Worm (Caenorhabditis elegans): Measurements from ENCODE around the gene hch-1.

The hch-1 gene

DNA sequence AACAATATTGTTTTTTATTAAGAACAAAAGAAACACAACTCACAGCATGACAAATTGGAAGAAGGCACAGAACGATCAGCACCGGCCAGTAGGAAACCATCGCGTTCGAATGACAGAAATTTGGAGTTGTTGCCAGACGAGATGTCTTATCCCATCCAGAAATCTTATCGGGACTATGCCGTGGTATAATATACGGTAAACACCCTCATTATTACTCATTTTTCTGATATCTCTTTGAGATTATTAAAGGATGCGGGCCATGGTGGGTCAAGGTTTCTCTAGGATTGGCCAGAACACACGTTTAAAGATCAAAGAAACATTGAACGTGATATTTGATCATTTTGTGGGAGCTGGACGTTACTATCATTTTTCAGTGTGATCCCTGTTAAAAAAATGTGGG is at the start of gene hch-1:
Gene hch-1, minus strand, starts transcription at position 112 of the 400 bp plus-strand sequence.
- TF ChIP-seq fos-1 (tag; optimal IDR thresholded peaks at IDR 0.05) (no peak), lsy-2 (tag; optimal IDR thresholded peaks at IDR 0.05) (no peak), lin-39 (tag; optimal IDR thresholded peaks at IDR 0.05) (no peak), C34F6.9 (tag; optimal IDR thresholded peaks at IDR 0.05) (no peak), ceh-16 (tag; optimal IDR thresholded peaks at IDR 0.05) (no peak), blmp-1 (tag; optimal IDR thresholded peaks at IDR 0.05; ENCODE audit: insufficient read depth) (no peak), ZK546.5 (tag; optimal IDR thresholded peaks at IDR 0.05) (no peak), ztf-11 (tag; optimal IDR thresholded peaks at IDR 0.05) (no peak)

DNA sequence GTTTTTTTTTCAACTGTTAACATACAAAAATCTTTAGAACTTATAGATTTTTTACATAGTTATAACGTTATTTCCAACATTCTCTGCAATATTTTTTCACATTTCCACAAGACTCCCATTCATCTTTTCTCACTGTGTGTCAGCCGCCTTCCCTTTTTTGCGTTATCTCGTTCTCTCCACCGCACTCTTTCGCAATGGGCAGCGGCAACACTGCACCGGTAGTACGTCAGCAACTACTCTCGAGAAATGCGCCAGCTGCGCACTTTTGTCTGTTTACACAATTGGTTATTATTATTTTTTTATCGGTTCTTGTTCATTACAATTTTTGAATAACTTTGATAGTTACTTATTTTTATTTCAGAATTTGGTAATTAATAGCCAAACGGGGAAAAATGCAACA is 47.2 kb upstream of the hch-1 start, which contains the start of gene C05G5.2:
Gene C05G5.2, plus strand, starts transcription at position 356 of the 400 bp plus-strand sequence.
- TF ChIP-seq crh-2 (tag; optimal IDR thresholded peaks at IDR 0.05) (peak; percentile 95), snpc-4 (tag; optimal IDR thresholded peaks at IDR 0.05) (peak; percentile 80), nhr-129 (tag; optimal IDR thresholded peaks at IDR 0.05) (peak; percentile 90), blmp-1 (tag; optimal IDR thresholded peaks at IDR 0.05; ENCODE audit: insufficient read depth) (peak; percentile 59), gmeb-1 (tag; optimal IDR thresholded peaks at IDR 0.05) (peak; percentile 75), sma-3 (GFP tag; optimal IDR thresholded peaks at IDR 0.05) (peak; percentile 89), alr-1 (tag; optimal IDR thresholded peaks at IDR 0.05) (no peak), egl-27 (tag; optimal IDR thresholded peaks at IDR 0.05) (peak; percentile 82), lin-13 (GFP tag; optimal IDR thresholded peaks at IDR 0.05) (peak; percentile 82), ztf-11 (tag; optimal IDR thresholded peaks at IDR 0.05) (peak; percentile 5), ama-1 (optimal IDR thresholded peaks at IDR 0.05) (no peak), nhr-77 (tag; optimal IDR thresholded peaks at IDR 0.05) (no peak), sem-4 (tag; optimal IDR thresholded peaks at IDR 0.05) (peak; percentile 82), sma-9 (GFP tag; optimal IDR thresholded peaks at IDR 0.05) (peak; percentile 93), sma-9 (tag; optimal IDR thresholded peaks at IDR 0.05) (no peak), peb-1 (tag; optimal IDR thresholded peaks at IDR 0.05) (no peak), F13H6.1 (tag; optimal IDR thresholded peaks at IDR 0.05) (peak; percentile 89), elt-3 (tag; optimal IDR thresholded peaks at IDR 0.05) (no peak), nhr-25 (tag; optimal IDR thresholded peaks at IDR 0.05) (peak; percentile 91), lin-11 (tag; optimal IDR thresholded peaks at IDR 0.05) (peak; percentile 77), fos-1 (tag; optimal IDR thresholded peaks at IDR 0.05) (peak; percentile 98), skn-1 (tag; optimal IDR thresholded peaks at IDR 0.05) (peak; percentile 45), lsy-2 (tag; optimal IDR thresholded peaks at IDR 0.05) (peak; percentile 73 to 92), nhr-21 (tag; optimal IDR thresholded peaks at IDR 0.05) (peak; percentile 85), nhr-6 (tag; optimal IDR thresholded peaks at IDR 0.05) (peak; percentile 66), nhr-237 (tag; optimal IDR thresholded peaks at IDR 0.05) (no peak), zag-1 (tag; optimal IDR thresholded peaks at IDR 0.05) (peak; percentile 84), nhr-10 (tag; optimal IDR thresholded peaks at IDR 0.05) (no peak), ztf-4 (tag; optimal IDR thresholded peaks at IDR 0.05) (peak; percentile 57), mbf-1 (tag; optimal IDR thresholded peaks at IDR 0.05) (no peak), unc-39 (tag; optimal IDR thresholded peaks at IDR 0.05) (no peak), nhr-12 (tag; optimal IDR thresholded peaks at IDR 0.05) (no peak), ztf-1 (GFP tag; conservative IDR thresholded peaks at IDR 0.05) (no peak), unc-55 (GFP tag; optimal IDR thresholded peaks at IDR 0.05) (peak; percentile 96), Y55F3AM.14 (GFP tag; optimal IDR thresholded peaks at IDR 0.05) (peak; percentile 26), mab-5 (tag; optimal IDR thresholded peaks at IDR 0.05) (peak; percentile 67), ceh-16 (tag; optimal IDR thresholded peaks at IDR 0.05) (peak; percentile 46), nhr-11 (tag; optimal IDR thresholded peaks at IDR 0.05) (no peak), aly-2 (tag; optimal IDR thresholded peaks at IDR 0.05) (no peak), nhr-23 (tag; optimal IDR thresholded peaks at IDR 0.05) (no peak), unc-62 (GFP tag; optimal IDR thresholded peaks at IDR 0.05) (no peak), R02D3.7 (tag; optimal IDR thresholded peaks at IDR 0.05) (no peak), elt-1 (tag; optimal IDR thresholded peaks at IDR 0.05) (no peak), dmd-4 (tag; optimal IDR thresholded peaks at IDR 0.05) (no peak), lin-39 (tag; optimal IDR thresholded peaks at IDR 0.05) (no peak), ZK546.5 (tag; optimal IDR thresholded peaks at IDR 0.05) (no peak), C34F6.9 (tag; optimal IDR thresholded peaks at IDR 0.05) (peak; percentile 89), mdl-1 (tag; optimal IDR thresholded peaks at IDR 0.05) (peak in 1 of 2 experiments; percentile 81), ceh-82 (tag; optimal IDR thresholded peaks at IDR 0.05) (peak; percentile 18)
